Worm (Caenorhabditis elegans): ENCODE data around the gene nhr-63.

nhr-63 gene

ce11 chrV:15982733-15983344 lies 19.5 kb upstream of the nhr-63 start, which contains the start of the genes fbxa-99 and F36G9.13:
fbxa-99 (minus strand) TSS chrV:15982854.
F36G9.13 (plus strand) TSS chrV:15983294.
- TF ChIP-seq mxl-3 (GFP tag; optimal IDR thresholded peaks at IDR 0.05) (no peak), egl-43 (GFP tag; IDR thresholded peaks at IDR 0.05) (no peak), ceh-28 (tag; optimal IDR thresholded peaks at IDR 0.05) (no peak), pqm-1 (tag; optimal IDR thresholded peaks at IDR 0.05) (peak; percentile 34), lin-13 (GFP tag; optimal IDR thresholded peaks at IDR 0.05) (peak; percentile 22), fos-1 (tag; optimal IDR thresholded peaks at IDR 0.05) (no peak), snpc-1.2 (GFP tag; IDR thresholded peaks at IDR 0.05) (no peak), daf-16 (GFP tag; optimal IDR thresholded peaks at IDR 0.05) (no peak), daf-16 (tag; optimal IDR thresholded peaks at IDR 0.05) (peak; percentile 72), lin-29 (GFP tag; IDR thresholded peaks at IDR 0.05) (no peak), F37D6.2 (tag; optimal IDR thresholded peaks at IDR 0.05) (no peak), Y48G9A.11 (GFP tag; IDR thresholded peaks at IDR 0.05) (no peak), duxl-1 (tag; optimal IDR thresholded peaks at IDR 0.05; ENCODE audit: poor library complexity) (no peak), Y75B8A.6 (GFP tag; IDR thresholded peaks at IDR 0.05) (no peak), nhr-77 (tag; optimal IDR thresholded peaks at IDR 0.05) (peak; percentile 21), F44E2.7 (GFP tag; IDR thresholded peaks at IDR 0.05) (no peak), arid-1 (GFP tag; conservative IDR thresholded peaks at IDR 0.05) (no peak), gei-8 (GFP tag; optimal IDR thresholded peaks at IDR 0.05) (no peak), zag-1 (tag; optimal IDR thresholded peaks at IDR 0.05) (no peak), dve-1 (tag; optimal IDR thresholded peaks at IDR 0.05; ENCODE audit: insufficient read depth) (no peak), dmd-8 (GFP tag; IDR thresholded peaks at IDR 0.05) (no peak), jun-1 (tag; optimal IDR thresholded peaks at IDR 0.05) (no peak), cey-2 (tag; optimal IDR thresholded peaks at IDR 0.05; ENCODE audit: borderline replicate concordance, insufficient read depth) (no peak), lin-1 (GFP tag; IDR thresholded peaks at IDR 0.05) (no peak), ZK337.2 (GFP tag; IDR thresholded peaks at IDR 0.05) (no peak), ceh-32 (tag; optimal IDR thresholded peaks at IDR 0.05; ENCODE audit: poor library complexity) (no peak), mxl-2 (GFP tag; conservative IDR thresholded peaks at IDR 0.05) (no peak), ZK546.5 (tag; optimal IDR thresholded peaks at IDR 0.05) (no peak), mep-1 (tag; optimal IDR thresholded peaks at IDR 0.05) (no peak), rbr-2 (tag; optimal IDR thresholded peaks at IDR 0.05) (no peak), zfp-3 (GFP tag; conservative IDR thresholded peaks at IDR 0.05) (no peak), unc-62 (GFP tag; optimal IDR thresholded peaks at IDR 0.05 in 1 of 2) (no peak), unc-62 (tag; optimal IDR thresholded peaks at IDR 0.05) (no peak), hif-1 (tag; optimal IDR thresholded peaks at IDR 0.05) (no peak), lim-7 (GFP tag; IDR thresholded peaks at IDR 0.05) (no peak), dpl-1 (GFP tag; optimal IDR thresholded peaks at IDR 0.05) (no peak), ztf-7 (tag; optimal IDR thresholded peaks at IDR 0.05) (no peak), nhr-76 (tag; optimal IDR thresholded peaks at IDR 0.05) (no peak), nhr-28 (tag; optimal IDR thresholded peaks at IDR 0.05) (peak; percentile 48), hlh-30 (tag; optimal IDR thresholded peaks at IDR 0.05; ENCODE audit: insufficient read depth) (no peak), mdl-1 (tag; optimal IDR thresholded peaks at IDR 0.05) (no peak), T26A8.4 (GFP tag; IDR thresholded peaks at IDR 0.05) (no peak), mdt-29 (GFP tag; IDR thresholded peaks at IDR 0.05) (no peak), unc-39 (tag; optimal IDR thresholded peaks at IDR 0.05) (no peak), nhr-237 (tag; optimal IDR thresholded peaks at IDR 0.05) (no peak), egl-27 (tag; optimal IDR thresholded peaks at IDR 0.05) (no peak), nhr-48 (tag; optimal IDR thresholded peaks at IDR 0.05) (no peak), madf-5 (GFP tag; IDR thresholded peaks at IDR 0.05) (no peak), nhr-25 (tag; optimal IDR thresholded peaks at IDR 0.05; ENCODE audit: borderline replicate concordance, insufficient read depth) (no peak), nhr-6 (tag; optimal IDR thresholded peaks at IDR 0.05) (no peak), spr-3 (GFP tag; optimal IDR thresholded peaks at IDR 0.05) (no peak)

Data from whole organism, L4 larva.